Worm (Caenorhabditis elegans) whole organism, late embryonic: ENCODE results near the gene C16C8.17.
"Not testable (repeated sequence)": the region's sequence is repeated elsewhere in the genome, so short reads cannot be mapped to it uniquely, and the experiment has no call there.

Source experiments
- C08G9.2 ChIP-seq: sonication (generic microtip); optimal IDR thresholded peaks from 2 replicates; lab custom pipeline; 2016; ENCODE audit warnings: mild to moderate bottlenecking, missing genetic modification characterization, moderate library complexity, missing compliant biosample characterization
- C38D4.7 ChIP-seq: fragments of 200-800 bp; sonication (Bioruptor generic); optimal IDR thresholded peaks from 2 replicates; lab custom pipeline; 2018; ENCODE audit warnings: mild to moderate bottlenecking, missing genetic modification characterization, moderate library complexity, missing compliant biosample characterization
- F13H6.1 ChIP-seq: sonication (generic microtip); optimal IDR thresholded peaks from 2 replicates; lab custom pipeline; 2016; ENCODE audit warnings: missing genetic modification characterization, missing compliant biosample characterization
- T23F11.4 ChIP-seq: fragments of 200-800 bp; sonication (Bioruptor generic); optimal IDR thresholded peaks from 2 replicates; lab custom pipeline; 2018; ENCODE audit warnings: mild to moderate bottlenecking, missing genetic modification characterization, missing compliant biosample characterization
- ceh-14 ChIP-seq: sonication (generic microtip); optimal IDR thresholded peaks from 2 replicates; lab custom pipeline; 2016; ENCODE audit warnings: missing genotype, missing genetic modification characterization, missing compliant biosample characterization
- ceh-18 ChIP-seq: sonication (generic microtip); optimal IDR thresholded peaks from 2 replicates; lab custom pipeline; 2016; ENCODE audit warnings: missing genetic modification characterization, missing compliant biosample characterization
- ceh-2 ChIP-seq: sonication (generic microtip); optimal IDR thresholded peaks from 2 replicates; lab custom pipeline; 2016; ENCODE audit warnings: missing genotype, missing genetic modification characterization, missing compliant biosample characterization
- ceh-30 ChIP-seq: fragments of 150-350 bp; optimal IDR thresholded peaks from 2 replicates; lab custom pipeline; 2014; ENCODE audit warnings: missing biosample characterization, missing genetic modification characterization
- ceh-31 ChIP-seq: sonication (generic microtip); optimal IDR thresholded peaks from 2 replicates; lab custom pipeline; 2016; ENCODE audit warnings: missing genetic modification characterization, missing compliant biosample characterization
- ceh-48 ChIP-seq: sonication (generic microtip); optimal IDR thresholded peaks from 2 replicates; lab custom pipeline; 2016; ENCODE audit warnings: missing genetic modification characterization, inconsistent platforms, missing compliant biosample characterization
- ceh-9 ChIP-seq: sonication (generic microtip); optimal IDR thresholded peaks from 2 replicates; lab custom pipeline; 2016; ENCODE audit warnings: mild to moderate bottlenecking, missing genetic modification characterization, inconsistent platforms, missing compliant biosample characterization
- che-1 ChIP-seq: sonication (generic microtip); optimal IDR thresholded peaks from 2 replicates; lab custom pipeline; 2016; ENCODE audit warnings: mild to moderate bottlenecking, missing genetic modification characterization, missing compliant biosample characterization
- dmd-4 ChIP-seq: sonication (generic microtip); optimal IDR thresholded peaks from 2 replicates; lab custom pipeline; 2016; ENCODE audit warnings: borderline replicate concordance, missing genetic modification characterization, missing compliant biosample characterization
- elt-2 ChIP-seq: sonication (generic microtip); optimal IDR thresholded peaks from 2 replicates; lab custom pipeline; 2016; ENCODE audit warnings: missing genetic modification reagents, missing genetic modification characterization, missing compliant biosample characterization
- ets-4 ChIP-seq: sonication (generic microtip); optimal IDR thresholded peaks from 2 replicates; lab custom pipeline; 2016; ENCODE audit warnings: missing genetic modification characterization, missing compliant biosample characterization
- hlh-13 ChIP-seq: fragments of 200-800 bp; sonication (Bioruptor generic); optimal IDR thresholded peaks from 2 replicates; lab custom pipeline; 2018; ENCODE audit warnings: mild to moderate bottlenecking, missing genetic modification characterization, missing compliant biosample characterization
- hlh-15 ChIP-seq: sonication (generic microtip); optimal IDR thresholded peaks from 2 replicates; lab custom pipeline; 2016; ENCODE audit warnings: missing genetic modification characterization, missing compliant biosample characterization
- hlh-30 ChIP-seq: sonication (generic microtip); optimal IDR thresholded peaks from 2 replicates; lab custom pipeline; 2017; ENCODE audit warnings: antibody characterized with exemption, missing genetic modification characterization, missing compliant biosample characterization; ENCODE audit not compliant: insufficient read depth
- hlh-6 ChIP-seq: sonication (generic microtip); optimal IDR thresholded peaks from 2 replicates; lab custom pipeline; 2016; ENCODE audit warnings: missing genotype, missing genetic modification characterization, missing compliant biosample characterization
- lin-11 ChIP-seq: fragments of 200-800 bp; sonication (Bioruptor generic); optimal IDR thresholded peaks from 2 replicates; lab custom pipeline; 2018; ENCODE audit warnings: mild to moderate bottlenecking, missing genetic modification characterization, missing compliant biosample characterization
- madf-2 ChIP-seq: sonication (generic microtip); optimal IDR thresholded peaks from 2 replicates; lab custom pipeline; 2017; ENCODE audit warnings: missing genetic modification characterization, missing compliant biosample characterization
- mec-3 ChIP-seq: sonication (generic microtip); optimal IDR thresholded peaks from 2 replicates; lab custom pipeline; 2016; ENCODE audit warnings: borderline replicate concordance, missing genetic modification characterization, missing compliant biosample characterization
- nhr-232 ChIP-seq: sonication (generic microtip); optimal IDR thresholded peaks from 2 replicates; lab custom pipeline; 2016; ENCODE audit warnings: missing genetic modification characterization, missing compliant biosample characterization
- odd-2 ChIP-seq: sonication (generic microtip); optimal IDR thresholded peaks from 2 replicates; lab custom pipeline; 2017; ENCODE audit warnings: antibody characterized with exemption, mild to moderate bottlenecking, missing genetic modification characterization, missing compliant biosample characterization
- pag-3 ChIP-seq: sonication (generic microtip); optimal IDR thresholded peaks from 2 replicates; lab custom pipeline; 2016; ENCODE audit warnings: missing compliant biosample characterization, missing genetic modification characterization, borderline replicate concordance
- pat-9 ChIP-seq: fragments of 200-800 bp; sonication (Bioruptor generic); optimal IDR thresholded peaks from 2 replicates; lab custom pipeline; 2018; ENCODE audit warnings: mild to moderate bottlenecking, missing genetic modification characterization, moderate library complexity, missing compliant biosample characterization
- pax-1 ChIP-seq: fragments of 150-350 bp; optimal IDR thresholded peaks from 2 replicates; lab custom pipeline; 2014; ENCODE audit warnings: missing biosample characterization, missing genetic modification characterization
- pqm-1 ChIP-seq: sonication (generic microtip); optimal IDR thresholded peaks from 2 replicates; lab custom pipeline; 2016; ENCODE audit warnings: missing genetic modification characterization, missing compliant biosample characterization
- pros-1 ChIP-seq: fragments of 150-350 bp; optimal IDR thresholded peaks from 2 replicates; lab custom pipeline; 2014; ENCODE audit warnings: missing biosample characterization, missing genetic modification reagents, missing genetic modification characterization
- ref-2 ChIP-seq: sonication (generic microtip); optimal IDR thresholded peaks from 2 replicates; lab custom pipeline; 2016; ENCODE audit warnings: missing genetic modification characterization, missing compliant biosample characterization
- rnt-1 ChIP-seq: sonication (generic microtip); optimal IDR thresholded peaks from 2 replicates; lab custom pipeline; 2016; ENCODE audit warnings: missing genetic modification characterization, missing compliant biosample characterization
- sdc-2 ChIP-seq: sonication (generic microtip); optimal IDR thresholded peaks from 2 replicates; lab custom pipeline; 2016; ENCODE audit warnings: missing genotype, missing genetic modification characterization, missing compliant biosample characterization
- syd-9 ChIP-seq: sonication (generic microtip); optimal IDR thresholded peaks from 2 replicates; lab custom pipeline; 2016; ENCODE audit warnings: mild to moderate bottlenecking, missing genetic modification characterization, moderate library complexity, missing compliant biosample characterization
- unc-3 ChIP-seq, 2 experiments: fragments of 200-800 bp in 1 of 2; sonication (Bioruptor generic) in 1 of 2; sonication (generic microtip) in 1 of 2; conservative IDR thresholded peaks in 1 of 2; optimal IDR thresholded peaks in 1 of 2; 2 replicates each; pipeline versions ENCODE4 v1.3.6 to Lab custom; 2016 to 2022; ENCODE audit warnings: missing compliant biosample characterization in 2 of 2, missing genetic modification characterization in 2 of 2, missing genetic modification reagents in 1 of 2
- zip-5 ChIP-seq: sonication (generic microtip); optimal IDR thresholded peaks from 2 replicates; lab custom pipeline; 2016; ENCODE audit warnings: missing genetic modification characterization, missing compliant biosample characterization
- ztf-16 ChIP-seq: sonication (generic microtip); optimal IDR thresholded peaks from 2 replicates; lab custom pipeline; 2017; ENCODE audit warnings: missing genetic modification characterization, missing compliant biosample characterization

The C16C8.17 gene

ce11 chrII:3461586-3461985 is 21.0 kb downstream of the C16C8.17 start, which contains the start of gene C16C8.8:
Gene C16C8.8, minus strand, starts transcription at chrII:3461686.
- no peak for TF ChIP-seq pros-1 (tag; lab: Kevin White, UChicago)
- no peak for TF ChIP-seq ref-2 (tag; lab: Kevin White, UChicago)
- TF ChIP-seq hlh-13 (GFP tag; lab: Kevin White, UChicago): no peak
- no peak for TF ChIP-seq T23F11.4
- TF ChIP-seq C38D4.7 (GFP tag; lab: Kevin White, UChicago): no peak
- TF ChIP-seq pat-9 (tag; lab: Kevin White, UChicago): no peak
- no peak for TF ChIP-seq dmd-4 (tag; lab: Kevin White, UChicago)
- TF ChIP-seq ceh-48 (tag; lab: Kevin White, UChicago): no peak
- TF ChIP-seq C08G9.2: no peak
- TF ChIP-seq rnt-1: no peak
- no peak for TF ChIP-seq ztf-16 (tag; lab: Kevin White, UChicago)

DNA sequence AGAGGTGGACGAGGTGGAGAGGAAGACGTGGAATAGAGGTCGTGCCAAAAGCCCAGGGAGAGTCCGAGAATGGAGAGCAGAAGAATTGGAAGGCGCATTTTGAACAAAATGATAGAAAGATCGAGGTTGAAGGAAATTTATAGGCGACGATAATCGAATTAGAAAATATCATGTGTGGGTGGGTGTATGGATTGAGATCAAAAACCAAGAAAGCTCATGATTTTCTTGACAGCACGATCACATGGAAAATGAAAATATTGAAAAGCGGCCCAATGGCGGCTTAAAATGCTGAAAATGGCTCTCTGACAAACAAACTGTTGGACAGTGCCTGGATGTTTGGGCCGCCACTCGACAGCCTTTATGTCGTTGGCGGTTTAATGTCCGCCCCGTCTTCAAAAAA is 22.5 kb downstream of the C16C8.17 start, which contains the start of gene C16C8.9:
C16C8.9 (minus strand) TSS at position 101 of the 400 bp plus-strand sequence.
- TF ChIP-seq rnt-1 (no peak), madf-2 (tag; lab: Kevin White, UChicago) (no peak), pax-1 (tag; lab: Kevin White, UChicago) (no peak), hlh-15 (no peak), ceh-30 (tag; lab: Kevin White, UChicago) (no peak), unc-3 (GFP tag; conservative IDR thresholded peaks at IDR 0.05; lab: Robert Waterston, UW) (no peak), unc-3 (tag; optimal IDR thresholded peaks at IDR 0.05; lab: Kevin White, UChicago) (no peak), nhr-232 (no peak), ceh-48 (tag; lab: Kevin White, UChicago) (no peak), ceh-14 (tag; lab: Kevin White, UChicago) (no peak), syd-9 (tag; lab: Kevin White, UChicago) (no peak), che-1 (tag; lab: Kevin White, UChicago) (no peak), ceh-2 (tag; lab: Kevin White, UChicago) (no peak), ceh-31 (tag; lab: Kevin White, UChicago) (no peak), sdc-2 (tag; lab: Kevin White, UChicago) (no peak), ceh-18 (no peak)

- TF ChIP-seq pag-3, hlh-30, ceh-9 (tag; lab: Kevin White, UChicago): not testable (repeated sequence)
- TF ChIP-seq, all 69 proteins: peak for 0; not testable (repeated sequence) for 69
Observed at ce11 chrII:3464580-3464979, 24.0 kb downstream of the C16C8.17 start, which contains the start of gene C16C8.10. Gene C16C8.10, minus strand, starts transcription at chrII:3464680.

- no peak for TF ChIP-seq pqm-1 (tag; lab: Kevin White, UChicago)
- TF ChIP-seq zip-5 (tag; lab: Kevin White, UChicago): no peak
- no peak for TF ChIP-seq odd-2 (tag; lab: Kevin White, UChicago)
- TF ChIP-seq ceh-9 (tag; lab: Kevin White, UChicago): no peak
- no peak for TF ChIP-seq mec-3 (tag; lab: Kevin White, UChicago)
- no peak for TF ChIP-seq ceh-31 (tag; lab: Kevin White, UChicago)
- TF ChIP-seq lin-11 (tag; lab: Kevin White, UChicago): no peak
- no peak for TF ChIP-seq ets-4 (tag; lab: Kevin White, UChicago)
- no peak for TF ChIP-seq hlh-6
- no peak for TF ChIP-seq madf-2 (tag; lab: Kevin White, UChicago)
- no peak for TF ChIP-seq F13H6.1
- no peak for TF ChIP-seq elt-2 (tag; lab: Kevin White, UChicago)
- TF ChIP-seq hlh-15: no peak
- no peak for TF ChIP-seq ztf-16 (tag; lab: Kevin White, UChicago)
Observed at ce11 chrII:3470549-3470948, 29.9 kb downstream of the C16C8.17 start, which contains the start of gene Y49F6B.20. Gene Y49F6B.20, minus strand, starts transcription at chrII:3470649.
